Worm (Caenorhabditis elegans) whole organism, dauer: Measurements from ENCODE around the gene ztf-1.

Experiments used
- unc-62 ChIP-seq: sonication (generic microtip); optimal IDR thresholded peaks from 2 replicates; lab custom pipeline; 2017; ENCODE audit warnings: missing biosample characterization, missing genetic modification reagents, missing genetic modification characterization

The ztf-1 gene

DNA sequence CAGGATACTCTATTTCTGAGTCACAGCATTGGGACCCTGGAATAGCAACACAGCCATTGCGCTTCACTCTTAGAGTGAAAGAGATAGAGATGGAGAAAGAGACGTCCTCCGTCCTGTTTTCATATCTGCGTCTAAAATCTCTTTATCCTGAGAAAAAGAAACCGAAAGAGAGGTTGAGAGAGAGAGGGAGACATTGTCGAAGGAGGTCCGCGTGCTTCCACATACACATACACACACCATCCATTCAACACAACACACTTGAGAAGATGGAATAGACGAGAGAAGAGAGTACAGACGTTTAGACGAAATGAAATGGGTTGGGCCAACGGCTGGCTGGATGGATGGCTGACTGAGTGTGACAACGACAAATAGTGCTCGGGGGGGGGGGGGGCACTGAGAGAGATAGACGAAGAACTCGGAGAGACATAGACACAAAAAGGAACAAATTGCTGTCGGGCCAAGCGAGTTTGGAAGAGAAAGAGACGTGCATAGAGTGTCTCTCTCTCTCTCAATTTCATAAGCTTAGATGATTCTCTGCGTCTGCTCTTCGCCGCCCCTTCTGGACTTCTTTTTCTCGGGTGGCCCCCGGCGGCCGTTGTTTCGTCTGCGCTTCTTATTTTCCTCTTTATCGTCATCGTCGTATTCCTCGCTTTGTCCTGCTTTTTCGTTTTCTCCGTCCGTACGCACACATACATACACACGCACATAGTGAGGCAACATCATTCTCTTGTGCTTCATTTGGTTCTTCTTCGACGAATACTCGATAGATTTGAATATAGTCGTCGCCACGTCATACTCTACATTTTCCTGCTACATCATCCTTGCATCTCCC lies 8.0 kb upstream of the ztf-1 start, which contains the start of gene F54F2.6:
TSS of gene F54F2.6 (minus strand) at position 738 of the 832 bp plus-strand sequence.
- no peak for TF ChIP-seq unc-62 (GFP tag; lab: Kevin White, UChicago)

DNA sequence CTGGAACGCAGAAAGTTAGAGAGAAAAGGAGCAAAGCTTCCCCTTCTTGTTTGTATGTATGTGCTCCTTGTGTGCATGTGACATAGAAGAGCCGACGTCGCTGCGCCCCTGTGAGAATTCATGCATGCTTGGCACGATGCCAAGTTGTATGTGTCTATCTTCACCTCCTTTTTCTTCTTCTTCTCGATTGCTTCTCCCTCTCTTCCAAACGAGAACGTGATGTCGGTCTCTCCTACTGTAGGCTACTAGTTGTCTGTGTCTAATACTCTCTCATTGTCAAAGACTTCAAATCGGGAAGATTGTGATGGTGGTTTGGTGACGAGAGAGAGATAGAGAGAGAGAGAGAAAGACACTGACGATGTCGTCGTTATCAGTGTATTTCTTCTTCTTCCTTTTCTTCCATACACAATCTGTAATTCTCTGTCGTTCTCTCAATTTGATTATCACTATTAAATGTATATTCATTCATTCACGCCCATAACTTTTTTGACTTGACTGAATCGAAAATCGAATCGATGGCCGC lies 5.1 kb upstream of the ztf-1 start:
- TF ChIP-seq unc-62 (GFP tag; lab: Kevin White, UChicago) = no peak

DNA sequence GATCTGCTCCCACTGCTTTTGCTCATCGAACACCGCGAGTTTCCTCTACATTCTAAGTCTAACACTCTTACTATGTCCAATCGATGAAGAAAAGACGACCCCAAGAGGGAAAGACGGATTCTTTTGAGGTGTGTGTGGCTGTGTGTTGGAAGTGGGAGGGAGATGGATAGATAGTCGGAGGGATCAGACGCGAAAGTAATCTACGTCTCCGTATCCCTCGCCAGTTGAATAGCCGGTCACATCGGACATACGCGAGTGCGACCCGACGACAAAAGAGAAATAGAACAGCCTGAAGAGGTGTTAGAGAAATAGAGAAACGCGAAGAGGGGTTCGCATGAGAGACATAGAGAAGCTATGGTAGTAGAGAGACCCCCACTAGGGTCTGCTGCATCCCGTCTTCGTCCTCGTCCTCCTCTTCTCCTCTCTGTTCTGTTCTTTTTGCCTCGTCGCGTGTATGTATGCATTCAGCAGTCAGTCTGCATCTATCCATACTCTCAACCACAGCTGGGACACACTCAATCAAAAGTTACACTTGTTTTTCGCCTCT lies 3.5 kb upstream of the ztf-1 start:
- no peak for TF ChIP-seq unc-62 (GFP tag; lab: Kevin White, UChicago)

DNA sequence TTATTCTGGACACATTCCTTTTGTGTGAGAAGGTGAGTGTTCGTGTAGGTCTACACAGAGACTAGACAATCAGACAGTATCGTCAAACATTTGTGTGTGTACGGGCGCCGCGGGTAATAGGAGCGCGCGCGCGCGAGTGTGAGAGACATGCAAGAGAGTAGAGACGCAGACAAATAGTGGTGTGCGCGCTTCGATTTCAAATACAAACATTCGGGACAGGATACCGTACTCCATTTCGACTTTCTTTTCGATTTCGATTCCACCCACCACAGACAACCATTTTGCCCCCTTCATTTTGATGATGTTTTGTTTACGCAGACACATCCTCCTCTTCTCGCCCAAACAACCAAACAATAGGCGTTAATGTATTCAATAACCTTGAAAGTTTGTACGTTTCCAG lies 2.6 kb upstream of the ztf-1 start:
- TF ChIP-seq unc-62 (GFP tag; lab: Kevin White, UChicago) = no peak

DNA sequence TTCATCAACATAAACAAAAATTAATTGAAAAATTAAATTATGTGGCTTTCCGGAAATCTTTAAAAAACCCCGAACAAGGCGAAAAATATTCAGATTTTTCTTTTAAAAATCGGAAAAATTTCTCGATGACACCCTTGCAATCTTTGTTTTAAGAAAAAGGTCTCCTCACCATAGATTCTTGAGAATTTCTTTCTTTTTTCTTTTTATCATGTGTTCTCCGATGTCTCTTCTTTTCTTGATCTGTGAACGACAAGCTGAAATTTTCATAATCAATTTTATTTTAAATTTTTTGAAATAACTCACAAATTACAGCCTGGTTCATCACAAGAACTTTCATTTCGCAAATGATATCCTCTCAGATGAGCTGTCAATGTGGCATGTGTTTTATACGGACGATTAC lies 916 bp downstream of the ztf-1 start, which contains the start of the genes zfp-1 and F54F2.14:
TSS of gene zfp-1 (plus strand) at position 301 of the 400 bp plus-strand sequence.
TSS of gene F54F2.14 (plus strand) at position 312 of the 400 bp plus-strand sequence.
- TF ChIP-seq unc-62 (GFP tag; lab: Kevin White, UChicago) = no peak

DNA sequence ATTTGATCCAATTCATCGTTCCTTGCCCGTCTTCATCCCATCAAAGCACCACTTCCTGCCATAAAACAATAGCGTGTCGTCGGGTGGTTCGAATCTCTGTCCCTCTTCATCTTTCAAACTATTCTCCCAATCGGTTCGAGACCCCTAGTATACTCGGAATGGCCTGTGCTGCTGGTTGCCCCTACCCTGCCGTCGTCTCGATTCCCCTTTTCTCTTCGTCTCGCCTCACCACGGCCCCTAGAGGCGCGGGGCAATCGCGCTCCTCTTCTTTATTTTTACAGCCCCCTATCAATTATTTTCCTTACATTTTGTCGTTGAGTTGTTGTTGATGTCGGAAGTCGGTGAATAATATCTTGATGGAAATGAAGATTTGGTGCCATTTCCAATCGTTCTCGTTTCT lies 3.5 kb downstream of the ztf-1 start:
- no peak for TF ChIP-seq unc-62 (GFP tag; lab: Kevin White, UChicago)

DNA sequence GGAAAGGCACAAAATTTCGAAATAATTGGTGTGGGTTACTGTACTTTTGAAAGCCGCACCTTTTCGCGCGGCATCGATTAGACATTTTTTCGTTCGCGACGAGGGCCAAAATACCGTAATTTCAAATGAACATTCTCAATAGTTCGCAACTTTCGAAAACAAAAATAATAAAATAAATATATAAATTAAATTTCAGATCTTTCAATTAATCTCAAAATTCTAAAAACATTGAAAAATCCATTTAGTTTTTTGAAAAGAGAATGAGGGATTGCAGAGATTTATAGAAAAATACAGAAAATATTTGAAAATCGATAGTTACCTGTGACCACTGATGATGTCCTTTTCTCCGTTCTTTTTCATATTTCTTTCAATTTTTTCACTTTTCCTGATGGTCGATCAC lies 6.1 kb downstream of the ztf-1 start, which contains the start of gene K02D10.8:
TSS of gene K02D10.8 (plus strand) at position 301 of the 400 bp plus-strand sequence.
- no peak for TF ChIP-seq unc-62 (GFP tag; lab: Kevin White, UChicago)

DNA sequence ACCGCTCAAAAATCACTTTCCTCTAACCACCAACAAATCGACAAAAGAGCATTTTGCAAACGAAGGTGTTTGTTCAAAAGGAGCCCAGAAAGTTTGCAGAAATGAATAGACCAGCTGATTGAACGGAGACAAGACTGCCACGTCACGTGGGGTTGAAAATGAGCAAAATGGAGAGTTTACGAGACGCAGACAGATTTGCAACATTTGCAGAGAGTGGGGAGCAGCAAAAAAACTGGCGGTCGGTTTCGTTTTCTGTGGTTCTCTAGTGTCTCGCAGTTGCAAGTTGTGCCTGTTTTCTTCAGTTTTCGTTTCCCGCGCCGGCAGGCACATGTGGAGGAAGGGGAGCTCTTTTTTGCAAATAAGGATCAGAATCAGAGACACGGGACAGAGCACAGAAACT lies 6.7 kb downstream of the ztf-1 start:
- no peak for TF ChIP-seq unc-62 (GFP tag; lab: Kevin White, UChicago)

DNA sequence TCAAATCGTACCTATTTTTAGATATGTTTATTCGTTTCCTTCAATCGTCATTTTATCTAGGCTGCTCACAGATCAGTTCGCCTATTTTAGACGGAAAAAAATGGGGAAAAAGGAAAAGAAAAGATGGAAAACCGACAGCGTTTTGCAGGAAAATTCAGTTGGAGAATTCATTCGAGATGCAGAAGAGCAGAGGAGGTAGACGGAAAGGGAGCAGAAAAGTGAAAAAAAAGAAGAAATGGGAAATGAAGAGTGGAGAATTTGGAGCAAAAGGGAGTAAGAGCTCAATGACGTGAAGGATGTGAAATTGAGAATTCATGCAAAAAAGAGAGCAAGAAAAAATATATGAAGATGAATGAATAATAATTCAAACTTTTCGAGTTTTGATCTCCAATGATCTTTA lies 7.7 kb downstream of the ztf-1 start:
- no peak for TF ChIP-seq unc-62 (GFP tag; lab: Kevin White, UChicago)

DNA sequence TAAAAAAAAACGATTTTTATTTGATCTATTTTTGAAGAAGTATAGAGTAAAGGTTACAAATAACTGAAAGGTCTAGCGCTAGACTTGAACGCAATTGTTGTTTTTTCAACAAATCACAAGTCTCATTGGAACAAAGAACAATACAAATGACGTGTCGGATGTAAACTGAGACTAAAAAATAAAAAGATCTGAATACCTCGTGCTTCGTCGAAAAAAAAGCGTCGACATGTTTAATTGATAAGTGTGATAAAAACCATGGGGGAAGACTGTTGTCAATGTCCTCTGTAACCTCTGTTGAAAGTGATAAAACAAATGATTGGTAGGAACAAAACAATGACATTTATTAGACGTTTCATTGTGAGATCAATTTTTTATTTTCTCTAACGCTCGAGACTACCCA lies 9.4 kb downstream of the ztf-1 start:
- no peak for TF ChIP-seq unc-62 (GFP tag; lab: Kevin White, UChicago)

DNA sequence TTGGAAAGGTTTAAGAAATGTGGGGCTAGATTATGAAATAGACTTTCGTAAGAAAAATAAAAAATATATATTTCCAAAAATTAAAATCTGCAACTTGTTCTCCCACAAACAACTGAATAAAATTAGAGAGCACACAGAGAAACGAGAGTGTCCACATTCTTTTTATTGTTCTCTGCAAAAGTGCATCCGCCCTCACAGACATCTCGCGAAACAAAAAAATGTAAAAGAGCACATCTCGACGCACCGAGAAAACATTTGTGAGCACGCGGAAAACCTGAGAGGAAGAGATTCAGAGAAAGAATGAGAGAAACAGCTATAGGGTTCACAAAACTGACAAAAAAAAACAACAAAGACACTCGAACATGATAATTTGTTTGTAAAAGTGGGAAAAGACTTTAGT lies 10.1 kb downstream of the ztf-1 start:
- TF ChIP-seq unc-62 (GFP tag; lab: Kevin White, UChicago) = no peak

DNA sequence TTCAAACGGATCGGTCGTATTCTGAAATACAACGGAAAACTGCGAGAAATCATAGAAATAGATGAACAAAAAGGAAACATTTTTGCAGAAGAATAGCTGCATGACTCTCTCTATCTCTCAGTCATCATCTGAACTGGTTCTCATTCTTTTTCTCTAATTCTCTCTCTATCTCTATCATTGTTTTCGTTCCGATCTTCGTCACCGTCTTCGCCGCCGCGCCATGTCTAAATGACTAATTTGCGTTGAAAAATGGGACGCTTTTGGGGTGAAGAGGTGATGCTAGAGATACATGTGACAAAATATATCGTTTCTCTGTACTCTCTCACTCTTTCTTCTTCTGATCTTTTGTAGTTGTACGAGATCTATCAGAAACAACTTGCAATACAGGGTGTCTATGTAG lies 11.7 kb downstream of the ztf-1 start:
- TF ChIP-seq unc-62 (GFP tag; lab: Kevin White, UChicago) = no peak

DNA sequence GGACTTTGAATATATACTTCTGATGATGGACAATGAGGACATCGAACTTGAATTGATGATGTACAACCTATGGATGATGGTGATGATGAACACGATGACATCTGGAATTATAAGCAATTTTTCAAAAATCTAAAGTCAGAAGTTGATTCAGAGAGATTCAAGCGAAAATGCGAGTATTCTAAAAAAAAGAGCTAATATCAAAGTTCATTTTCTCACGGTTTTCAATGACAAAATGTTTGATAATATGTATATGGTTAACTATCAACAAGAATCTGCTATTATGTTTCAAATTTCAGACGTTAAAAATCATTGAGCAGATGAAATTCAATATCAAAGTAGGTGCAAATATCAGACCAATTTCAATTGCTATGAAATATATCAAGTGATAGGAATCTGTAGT lies 12.2 kb downstream of the ztf-1 start, which contains the start of gene K02D10.4:
TSS of gene K02D10.4 (minus strand) at position 101 of the 400 bp plus-strand sequence.
- no peak for TF ChIP-seq unc-62 (GFP tag; lab: Kevin White, UChicago)

DNA sequence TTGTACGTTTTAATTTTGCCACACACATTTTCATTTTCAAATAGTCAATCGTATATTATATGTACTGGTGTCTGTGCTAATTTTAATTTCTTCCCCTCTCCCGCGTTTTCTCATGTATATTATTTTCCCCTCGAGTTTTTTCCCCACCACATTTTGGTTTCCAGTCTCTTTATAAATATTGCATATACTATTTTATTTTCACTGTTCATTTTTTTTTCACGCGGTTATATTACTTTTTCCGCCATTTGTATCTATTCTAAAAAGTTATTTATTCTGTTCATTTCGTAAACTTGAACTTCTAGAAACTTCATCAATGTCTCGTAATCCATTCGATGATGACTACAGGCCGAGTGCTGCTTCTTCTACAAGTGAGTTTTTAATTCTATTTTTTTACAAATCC lies 16.2 kb downstream of the ztf-1 start, which contains the start of gene snap-29:
TSS of gene snap-29 (plus strand) at position 301 of the 400 bp plus-strand sequence.
- no peak for TF ChIP-seq unc-62 (GFP tag; lab: Kevin White, UChicago)

DNA sequence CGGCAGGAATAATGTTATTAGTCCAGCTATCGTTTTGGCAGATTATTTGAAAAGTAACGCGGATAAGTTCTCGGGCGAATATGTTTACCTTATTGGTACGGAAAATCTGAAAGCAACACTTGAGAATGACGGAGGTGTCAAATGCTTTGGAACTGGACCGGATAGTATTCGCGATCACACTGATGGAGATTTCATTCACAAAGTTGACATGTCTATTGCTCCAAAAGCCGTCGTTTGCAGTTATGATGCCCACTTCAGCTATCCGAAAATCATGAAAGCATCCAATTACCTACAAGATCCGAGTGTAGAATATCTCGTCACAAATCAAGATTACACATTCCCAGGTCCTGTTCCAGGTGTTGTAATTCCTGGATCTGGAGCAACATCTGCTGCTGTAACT lies 18.8 kb downstream of the ztf-1 start:
- TF ChIP-seq unc-62 (GFP tag; lab: Kevin White, UChicago) = no peak

DNA sequence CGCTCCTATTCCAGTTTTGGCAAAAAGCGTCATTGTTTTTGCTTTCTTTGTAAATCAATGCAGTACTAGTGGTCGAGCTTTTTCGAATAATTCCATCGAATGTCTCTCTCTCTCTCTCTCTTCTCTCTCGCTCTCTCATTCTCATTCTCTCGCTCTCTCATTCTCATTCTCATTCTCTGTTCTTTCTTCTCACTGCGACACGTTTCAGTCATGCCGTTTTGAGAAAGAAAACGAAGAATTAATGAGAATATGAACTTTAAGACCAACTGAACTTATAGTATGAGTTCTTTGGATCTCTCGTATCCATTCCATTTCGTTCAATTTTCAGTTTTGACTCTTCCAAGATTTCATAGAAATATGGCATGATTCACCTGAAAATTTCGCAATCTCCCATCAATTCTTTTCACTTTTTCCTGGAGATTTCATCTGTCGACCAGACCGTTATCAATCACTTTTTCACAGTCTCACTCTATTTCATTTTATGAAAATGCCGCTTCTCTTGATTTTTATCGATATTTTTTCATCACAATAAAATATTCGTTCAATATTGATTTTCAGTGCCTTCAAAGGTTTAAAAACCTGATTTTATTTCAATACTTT lies 19.6 kb downstream of the ztf-1 start:
- no peak for TF ChIP-seq unc-62 (GFP tag; lab: Kevin White, UChicago)
